Worm (Caenorhabditis elegans): ENCODE data around the gene exos-1.

exos-1 gene

ce11 chrIII:10983153-10983552 lies 25.7 kb upstream of the exos-1 start, which contains the start of gene col-92:
TSS of gene col-92 (minus strand) at chrIII:10983253.
- no peak for TF ChIP-seq dmd-4 (tag; optimal IDR thresholded peaks at IDR 0.05; ENCODE audit: borderline replicate concordance)
- no peak for TF ChIP-seq ceh-2 (tag; optimal IDR thresholded peaks at IDR 0.05)
- no peak for TF ChIP-seq hlh-30 (tag; optimal IDR thresholded peaks at IDR 0.05; ENCODE audit: insufficient read depth)
- TF ChIP-seq pqm-1 (tag; optimal IDR thresholded peaks at IDR 0.05): no peak
- TF ChIP-seq fkh-6 (tag; optimal IDR thresholded peaks at IDR 0.05): no peak
- no peak for TF ChIP-seq K02D7.2 (tag; optimal IDR thresholded peaks at IDR 0.05)
- no peak for TF ChIP-seq ets-4 (tag; optimal IDR thresholded peaks at IDR 0.05)
- no peak for TF ChIP-seq ceh-22 (tag; optimal IDR thresholded peaks at IDR 0.05)
- no peak for TF ChIP-seq ceh-48 (tag; optimal IDR thresholded peaks at IDR 0.05)

DNA sequence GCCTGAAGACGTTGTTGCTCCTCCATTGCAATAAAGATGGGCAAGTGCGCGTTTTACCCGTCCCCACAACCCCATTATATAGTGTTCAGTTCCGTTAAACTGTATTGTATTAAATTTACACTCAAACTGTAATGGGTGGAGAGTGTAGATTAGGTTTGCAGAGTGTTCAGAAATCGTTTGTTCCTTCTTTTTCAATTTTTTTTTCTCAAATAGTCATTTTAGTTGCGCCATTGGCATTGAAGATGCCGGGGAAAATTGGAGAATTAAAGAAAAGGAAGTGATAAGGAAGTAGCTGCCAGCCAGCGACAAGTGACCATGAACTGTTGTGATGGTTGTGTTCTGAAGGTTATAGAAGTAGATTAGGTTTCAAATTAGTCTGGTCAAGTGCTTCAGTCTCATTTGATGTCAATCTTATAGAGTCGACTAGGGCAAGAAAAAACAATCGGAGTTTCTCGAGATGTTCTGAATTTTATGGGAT lies 23.2 kb upstream of the exos-1 start, which contains the start of gene col-93:
Gene col-93, minus strand, starts transcription at position 51 of the 478 bp plus-strand sequence.
- TF ChIP-seq nfya-1 (tag; optimal IDR thresholded peaks at IDR 0.05) (no peak), elt-2 (tag; optimal IDR thresholded peaks at IDR 0.05) (no peak), C08G9.2 (tag; optimal IDR thresholded peaks at IDR 0.05) (no peak), mec-3 (tag; optimal IDR thresholded peaks at IDR 0.05; ENCODE audit: borderline replicate concordance) (no peak), madf-2 (tag; optimal IDR thresholded peaks at IDR 0.05) (no peak), che-1 (tag; optimal IDR thresholded peaks at IDR 0.05) (no peak), syd-9 (tag; optimal IDR thresholded peaks at IDR 0.05) (no peak), nhr-232 (tag; optimal IDR thresholded peaks at IDR 0.05) (no peak), ahr-1 (tag; optimal IDR thresholded peaks at IDR 0.05) (no peak), ttx-3 (tag; optimal IDR thresholded peaks at IDR 0.05) (no peak), ref-2 (tag; optimal IDR thresholded peaks at IDR 0.05) (no peak), sox-2 (GFP tag; IDR thresholded peaks at IDR 0.05) (no peak), unc-55 (GFP tag; optimal IDR thresholded peaks at IDR 0.05) (no peak), unc-3 (GFP tag; conservative IDR thresholded peaks at IDR 0.05) (no peak), unc-3 (tag; optimal IDR thresholded peaks at IDR 0.05) (no peak), pat-9 (tag; optimal IDR thresholded peaks at IDR 0.05) (no peak), ztf-16 (tag; optimal IDR thresholded peaks at IDR 0.05) (no peak), pha-2 (tag; optimal IDR thresholded peaks at IDR 0.05) (no peak), npax-4 (tag; optimal IDR thresholded peaks at IDR 0.05) (no peak)

- TF ChIP-seq ceh-34 (tag; optimal IDR thresholded peaks at IDR 0.05): no peak
- TF ChIP-seq ttx-3 (tag; optimal IDR thresholded peaks at IDR 0.05): no peak
- no peak for TF ChIP-seq ceh-19 (GFP tag; optimal IDR thresholded peaks at IDR 0.05)
- no peak for TF ChIP-seq pha-4 (tag; optimal IDR thresholded peaks at IDR 0.05)
- TF ChIP-seq ceh-24 (tag; optimal IDR thresholded peaks at IDR 0.05): no peak
- TF ChIP-seq pqm-1 (tag; optimal IDR thresholded peaks at IDR 0.05): no peak
- no peak for TF ChIP-seq elt-4 (tag; optimal IDR thresholded peaks at IDR 0.05)
- no peak for TF ChIP-seq pat-9 (tag; optimal IDR thresholded peaks at IDR 0.05)
Observed at ce11 chrIII:10987561-10988184, 21.2 kb upstream of the exos-1 start, which contains the start of gene col-94. TSS of gene col-94 (minus strand) at chrIII:10987873.

ce11 chrIII:10989491-10990032 lies 19.3 kb upstream of the exos-1 start:
- peak; percentile 66 for TF ChIP-seq tbx-7 (tag; optimal IDR thresholded peaks at IDR 0.05)
- TF ChIP-seq unc-3 (GFP tag; conservative IDR thresholded peaks at IDR 0.05): peak; percentile 94
- peak; percentile 87 for TF ChIP-seq unc-3 (tag; optimal IDR thresholded peaks at IDR 0.05)
- TF ChIP-seq pqm-1 (tag; optimal IDR thresholded peaks at IDR 0.05): peak; percentile 93
- peak; percentile 98 for TF ChIP-seq ztf-16 (tag; optimal IDR thresholded peaks at IDR 0.05)
- TF ChIP-seq Y22D7AL.16 (tag; optimal IDR thresholded peaks at IDR 0.05): peak; percentile 88
- TF ChIP-seq fkh-10 (GFP tag; optimal IDR thresholded peaks at IDR 0.05): peak; percentile 79
- peak; percentile 94 for TF ChIP-seq dve-1 (tag; optimal IDR thresholded peaks at IDR 0.05)
- peak; percentile 95 for TF ChIP-seq unc-86 (tag; optimal IDR thresholded peaks at IDR 0.05)
- TF ChIP-seq zip-5 (tag; optimal IDR thresholded peaks at IDR 0.05): peak; percentile 69
- peak; percentile 95 for TF ChIP-seq sox-2 (GFP tag; IDR thresholded peaks at IDR 0.05)
- TF ChIP-seq ceh-30 (tag; optimal IDR thresholded peaks at IDR 0.05): peak; percentile 83
- TF ChIP-seq K09A11.1 (tag; optimal IDR thresholded peaks at IDR 0.05; ENCODE audit: insufficient read depth): peak; percentile 91
- peak; percentile 99 for TF ChIP-seq ceh-18 (tag; optimal IDR thresholded peaks at IDR 0.05)
- TF ChIP-seq nhr-11 (tag; optimal IDR thresholded peaks at IDR 0.05): peak; percentile 53
- TF ChIP-seq ceh-31 (tag; optimal IDR thresholded peaks at IDR 0.05): peak; percentile 92
- peak; percentile 98 for TF ChIP-seq ceh-19 (GFP tag; optimal IDR thresholded peaks at IDR 0.05)
- TF ChIP-seq sox-4 (tag; optimal IDR thresholded peaks at IDR 0.05): peak; percentile 96
- peak; percentile 95 for TF ChIP-seq unc-55 (GFP tag; optimal IDR thresholded peaks at IDR 0.05)
- TF ChIP-seq ceh-34 (tag; optimal IDR thresholded peaks at IDR 0.05): peak; percentile 97
- TF ChIP-seq ceh-6 (GFP tag; optimal IDR thresholded peaks at IDR 0.05): peak; percentile 94
